Fruit fly (Drosophila melanogaster): ENCODE data around the gene Cpr65Ax1.
A peak's percentile ranks its signal among the peaks of the same experiment; 100 is the strongest.

The Cpr65Ax1 gene

dm6 chr3L:6192822-6193555 lies 45.2 kb upstream of the Cpr65Ax1 start, which contains the start of the genes Sf3b6 and Tnpo (continued):
- TF ChIP-seq tgo (GFP tag; IDR thresholded peaks at IDR 0.05): peak; percentile 86
- TF ChIP-seq pros (GFP tag; optimal IDR thresholded peaks at IDR 0.05): no peak
- TF ChIP-seq CG15269 (tag; optimal IDR thresholded peaks at IDR 0.05): no peak
- TF ChIP-seq CG17385 (GFP tag; optimal IDR thresholded peaks at IDR 0.05): no peak
- no peak for TF ChIP-seq unpg (GFP tag; optimal IDR thresholded peaks at IDR 0.05)
- no peak for TF ChIP-seq PHDP (tag; optimal IDR thresholded peaks at IDR 0.05)
- no peak for TF ChIP-seq CG1832 (GFP tag; optimal IDR thresholded peaks at IDR 0.05)
- TF ChIP-seq CG33213 (GFP tag; optimal IDR thresholded peaks at IDR 0.05): peak; percentile 39
- peak; percentile 18; the same call in 1 of the 2 replicates for TF ChIP-seq nerfin-2 (GFP tag; IDR thresholded peaks at IDR 0.05; ENCODE audit: partially characterized antibody)
- peak; percentile 57 for TF ChIP-seq CG17328 (GFP tag; IDR thresholded peaks at IDR 0.05)
- TF ChIP-seq sr (GFP tag; IDR thresholded peaks at IDR 0.05): peak; percentile 8; the same call in 1 of the 3 replicates
- TF ChIP-seq CG6689 (GFP tag; IDR thresholded peaks at IDR 0.05): peak; percentile 91
- TF ChIP-seq CG9727 (GFP tag; optimal IDR thresholded peaks at IDR 0.05): peak; percentile 90
- peak; percentile 64 for TF ChIP-seq CG18764 (GFP tag; optimal IDR thresholded peaks at IDR 0.05)
- TF ChIP-seq CG1233 (GFP tag; optimal IDR thresholded peaks at IDR 0.05): peak; percentile 74
- peak; percentile 63; the same call in 2 of the 3 replicates for TF ChIP-seq B-H1 (GFP tag; IDR thresholded peaks at IDR 0.05)
- TF ChIP-seq CG17829 (tag; optimal IDR thresholded peaks at IDR 0.05): peak; percentile 86
- peak; percentile 81 for TF ChIP-seq Oli (tag; optimal IDR thresholded peaks at IDR 0.05)
- TF ChIP-seq Chrac-16 (GFP tag; optimal IDR thresholded peaks at IDR 0.05): peak; percentile 86
- TF ChIP-seq org-1 (GFP tag; optimal IDR thresholded peaks at IDR 0.05): peak; percentile 56
- peak; percentile 9 for TF ChIP-seq HmgD (GFP tag; optimal IDR thresholded peaks at IDR 0.05)
- peak; percentile 89 for TF ChIP-seq CG32532 (GFP tag; IDR thresholded peaks at IDR 0.05)
- no peak for TF ChIP-seq prd (optimal IDR thresholded peaks at IDR 0.05)
- peak; percentile 94 for TF ChIP-seq prd (GFP tag; IDR thresholded peaks at IDR 0.05)
- TF ChIP-seq Aef1 (GFP tag; IDR thresholded peaks at IDR 0.05): peak; percentile 87
- TF ChIP-seq CG14014 (GFP tag; IDR thresholded peaks at IDR 0.05): peak; percentile 75
- peak; percentile 84 for TF ChIP-seq CG12104 (GFP tag; optimal IDR thresholded peaks at IDR 0.05)
- no peak for TF ChIP-seq lov (optimal IDR thresholded peaks at IDR 0.05)
- peak; percentile 56; the same call in 1 of the 3 replicates for TF ChIP-seq lov (GFP tag; IDR thresholded peaks at IDR 0.05)
- peak; percentile 33 for TF ChIP-seq disco-r (GFP tag; optimal IDR thresholded peaks at IDR 0.05)
- TF ChIP-seq stwl (tag; optimal IDR thresholded peaks at IDR 0.05): peak; percentile 47
- peak; percentile 73 for TF ChIP-seq caup (GFP tag; optimal IDR thresholded peaks at IDR 0.05; ENCODE audit: severe bottlenecking)
- peak; percentile 61 for TF ChIP-seq Drgx (GFP tag; IDR thresholded peaks at IDR 0.05)
- TF ChIP-seq fd64A (GFP tag; optimal IDR thresholded peaks at IDR 0.05): no peak
- TF ChIP-seq D19B (GFP tag; optimal IDR thresholded peaks at IDR 0.05): peak; percentile 88
- peak; percentile 39 for TF ChIP-seq Adf1 (GFP tag; IDR thresholded peaks at IDR 0.05)
- TF ChIP-seq pho (GFP tag; optimal IDR thresholded peaks at IDR 0.05): peak; percentile 79
- TF ChIP-seq Hsf (GFP tag; optimal IDR thresholded peaks at IDR 0.05): peak; percentile 84
- peak; percentile 65 for TF ChIP-seq scrt (GFP tag; optimal IDR thresholded peaks at IDR 0.05)
- no peak for TF ChIP-seq Dip2 (GFP tag; IDR thresholded peaks at IDR 0.05)
- peak; percentile 82 for TF ChIP-seq CG4328 (GFP tag; optimal IDR thresholded peaks at IDR 0.05)
- peak; percentile 48 for TF ChIP-seq NK7.1 (GFP tag; optimal IDR thresholded peaks at IDR 0.05)
- peak; percentile 76 for TF ChIP-seq CG9437 (GFP tag; optimal IDR thresholded peaks at IDR 0.05)
- peak; percentile 83 for TF ChIP-seq twi (tag; optimal IDR thresholded peaks at IDR 0.05)
- TF ChIP-seq ems (GFP tag; optimal IDR thresholded peaks at IDR 0.05): peak; percentile 63
- peak; percentile 79 for TF ChIP-seq wor (GFP tag; IDR thresholded peaks at IDR 0.05)
- peak; percentile 78 for TF ChIP-seq Ets97D (GFP tag; optimal IDR thresholded peaks at IDR 0.05)
- peak; percentile 21 for TF ChIP-seq tup (GFP tag; optimal IDR thresholded peaks at IDR 0.05)
- peak; percentile 48; the same call in 1 of the 2 replicates for TF ChIP-seq ro (GFP tag; IDR thresholded peaks at IDR 0.05)
- peak; percentile 86 for TF ChIP-seq dmrt11E (tag; optimal IDR thresholded peaks at IDR 0.05)
